Fruit fly (Drosophila melanogaster): ENCODE measurements around the gene CG3108.

CG3108 gene

DNA sequence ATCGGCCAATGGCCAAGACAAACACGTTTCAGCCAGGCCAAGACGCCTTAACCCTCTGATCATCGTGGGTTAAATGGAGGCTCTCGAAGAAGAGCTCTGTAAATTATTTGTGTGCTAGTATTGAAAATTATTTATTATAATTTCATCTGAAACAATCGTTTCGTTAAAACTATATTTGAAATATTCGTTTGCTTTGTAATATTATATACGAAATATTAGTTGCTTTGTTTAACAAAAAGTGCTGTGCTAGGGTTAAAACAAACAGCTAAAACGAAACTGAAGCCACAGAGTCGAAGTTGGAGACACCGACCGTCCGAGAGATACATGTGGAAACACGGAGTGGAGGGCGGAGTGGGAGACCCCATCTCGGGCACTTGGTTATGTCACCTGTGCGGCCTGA, 5.1 kb upstream of the CG3108 start (continued):
- peak; percentile 32 for TF ChIP-seq CG30403 (GFP tag; optimal IDR thresholded peaks at IDR 0.05)
- TF ChIP-seq Mrtf (GFP tag; IDR thresholded peaks at IDR 0.05): no peak
- no peak for TF ChIP-seq MBD-R2 (GFP tag; IDR thresholded peaks at IDR 0.05)
- no peak for TF ChIP-seq onecut (GFP tag; IDR thresholded peaks at IDR 0.05)
- no peak for TF ChIP-seq prd (optimal IDR thresholded peaks at IDR 0.05)
- peak; percentile 26; the same call in 1 of the 3 replicates for TF ChIP-seq prd (GFP tag; IDR thresholded peaks at IDR 0.05)
- no peak for TF ChIP-seq sna (GFP tag; IDR thresholded peaks at IDR 0.05; ENCODE audit: partially characterized antibody)
- TF ChIP-seq mirr (GFP tag; optimal IDR thresholded peaks at IDR 0.05): no peak
- TF ChIP-seq sob (GFP tag; IDR thresholded peaks at IDR 0.05): 0 out of 2 replicates have a peak, but pooled peaks have one; percentile 26
- no peak for TF ChIP-seq crp (GFP tag; optimal IDR thresholded peaks at IDR 0.05)
- TF ChIP-seq CG30431 (GFP tag; optimal IDR thresholded peaks at IDR 0.05): no peak
- TF ChIP-seq Ssrp (tag; optimal IDR thresholded peaks at IDR 0.05): peak; percentile 10
- TF ChIP-seq NK7.1 (GFP tag; optimal IDR thresholded peaks at IDR 0.05): no peak
- TF ChIP-seq dmrt99B (tag; optimal IDR thresholded peaks at IDR 0.05): peak; percentile 72
- TF ChIP-seq tgo (GFP tag; IDR thresholded peaks at IDR 0.05): peak; percentile 29; the same call in 2 of the 3 replicates
- no peak for TF ChIP-seq CG1603 (tag; optimal IDR thresholded peaks at IDR 0.05)
- TF ChIP-seq ftz-f1 (GFP tag; optimal IDR thresholded peaks at IDR 0.05): no peak
- TF ChIP-seq CG11504 (tag; optimal IDR thresholded peaks at IDR 0.05): no peak
- peak; percentile 7 for TF ChIP-seq Xbp1 (GFP tag; optimal IDR thresholded peaks at IDR 0.05)
- TF ChIP-seq grn (GFP tag; optimal IDR thresholded peaks at IDR 0.05): no peak
- peak; percentile 45 for TF ChIP-seq CG13424 (tag; optimal IDR thresholded peaks at IDR 0.05)
- no peak for TF ChIP-seq CG8281 (tag; optimal IDR thresholded peaks at IDR 0.05)
- TF ChIP-seq Med (GFP tag): peak; percentile 41
- peak; percentile 3 for TF ChIP-seq CG1529 (GFP tag; optimal IDR thresholded peaks at IDR 0.05)
- TF ChIP-seq Pdp1 (GFP tag; optimal IDR thresholded peaks at IDR 0.05): peak in 1 of 2 experiments; percentile 43
- TF ChIP-seq hb (GFP tag; IDR thresholded peaks at IDR 0.05; ENCODE audit: partially characterized antibody): no peak
- TF ChIP-seq Trl (optimal IDR thresholded peaks at IDR 0.05): no peak
- TF ChIP-seq Trl (GFP tag; optimal IDR thresholded peaks at IDR 0.05): no peak
- TF ChIP-seq gem (tag; optimal IDR thresholded peaks at IDR 0.05): peak; percentile 65
- 0 out of 2 replicates have a peak, but pooled peaks have one; percentile 12 for TF ChIP-seq CG5953 (GFP tag; IDR thresholded peaks at IDR 0.05)
- TF ChIP-seq CG14014 (GFP tag; IDR thresholded peaks at IDR 0.05): peak; percentile 16; the same call in 1 of the 2 replicates
- 0 out of 3 replicates have a peak, but pooled peaks have one; percentile 37 for TF ChIP-seq CG17361 (GFP tag; IDR thresholded peaks at IDR 0.05)
- no peak for TF ChIP-seq Hey (tag; optimal IDR thresholded peaks at IDR 0.05)
- TF ChIP-seq Dek (tag; optimal IDR thresholded peaks at IDR 0.05): peak; percentile 16
- no peak for TF ChIP-seq repo (GFP tag; optimal IDR thresholded peaks at IDR 0.05)
- no peak for TF ChIP-seq bbx (GFP tag; IDR thresholded peaks at IDR 0.05; ENCODE audit: partially characterized antibody)
- no peak for TF ChIP-seq Hmx (GFP tag; optimal IDR thresholded peaks at IDR 0.05)
- TF ChIP-seq CG2712 (tag; optimal IDR thresholded peaks at IDR 0.05): peak; percentile 53
- no peak for TF ChIP-seq BEAF-32 (GFP tag; optimal IDR thresholded peaks at IDR 0.05)
- TF ChIP-seq salm (tag; optimal IDR thresholded peaks at IDR 0.05): peak; percentile 49
- TF ChIP-seq crc (GFP tag; optimal IDR thresholded peaks at IDR 0.05): no peak
- no peak for TF ChIP-seq MESR4 (GFP tag; optimal IDR thresholded peaks at IDR 0.05)
- peak; percentile 34; the same call in 1 of the 2 replicates for TF ChIP-seq Xrp1 (GFP tag; IDR thresholded peaks at IDR 0.05)
- no peak for TF ChIP-seq CG4730 (GFP tag; IDR thresholded peaks at IDR 0.05)
- no peak for TF ChIP-seq Ravus (GFP tag; IDR thresholded peaks at IDR 0.05)
- peak; percentile 54 for TF ChIP-seq grau (tag; optimal IDR thresholded peaks at IDR 0.05)
- TF ChIP-seq org-1 (GFP tag; optimal IDR thresholded peaks at IDR 0.05): peak; percentile 1
- peak; percentile 52 for TF ChIP-seq Oli (tag; optimal IDR thresholded peaks at IDR 0.05)
- TF ChIP-seq CG17328 (GFP tag; IDR thresholded peaks at IDR 0.05): peak; percentile 10; the same call in 1 of the 2 replicates
- no peak for TF ChIP-seq Oaz (GFP tag; IDR thresholded peaks at IDR 0.05)
- TF ChIP-seq Drgx (GFP tag; IDR thresholded peaks at IDR 0.05): peak; percentile 89

All from whole organism, embryonic.